Fruit fly (Drosophila melanogaster) ovary, adult (tissue): ENCODE data around the gene CG3106.

ENCODE experiments used
- CG17801 ChIP-seq: fragments of 200-800 bp; optimal IDR thresholded peaks from 2 replicates; lab custom pipeline; 2019; ENCODE audit warnings: missing biosample characterization, mild to moderate bottlenecking, missing genetic modification characterization, moderate library complexity; ENCODE audit not compliant: partially characterized antibody

Gene CG3106

DNA sequence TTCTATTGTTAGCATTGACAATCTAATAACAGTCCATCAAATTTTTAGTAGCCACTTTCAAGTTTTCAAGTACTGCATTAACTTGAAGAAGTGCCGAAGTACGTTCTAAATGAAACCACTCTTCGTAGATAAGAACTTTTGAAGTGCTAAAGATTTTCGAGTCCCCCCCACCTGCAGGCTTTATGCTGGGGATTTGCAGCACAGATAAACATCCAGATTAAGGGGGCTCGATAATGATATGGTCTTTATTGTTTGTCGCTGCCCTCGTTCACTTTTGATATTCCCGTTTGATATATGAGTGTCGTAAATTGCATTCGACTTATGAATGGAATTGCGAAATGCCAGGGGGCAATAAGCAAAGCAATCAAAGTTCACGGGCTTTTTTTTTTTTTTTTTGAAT is 1.2 kb downstream of the CG3106 start:
- no peak for TF ChIP-seq CG17801 (GFP tag; lab: Kevin White, UChicago)

dm6 chrX:9658865-9659339 is 3.8 kb downstream of the CG3106 start, which contains the start of gene Ptpmeg2:
TSS of gene Ptpmeg2 (minus strand) at chrX:9659145.
- peak; percentile 77 for TF ChIP-seq CG17801 (GFP tag; lab: Kevin White, UChicago)

- TF ChIP-seq CG17801 (GFP tag; lab: Kevin White, UChicago), result no peak
Measured at dm6 chrX:9658095-9658838, 4.4 kb downstream of the CG3106 start.

- TF ChIP-seq CG17801 (GFP tag; lab: Kevin White, UChicago), result no peak
Measured at dm6 chrX:9655989-9656713, 6.6 kb downstream of the CG3106 start.

DNA sequence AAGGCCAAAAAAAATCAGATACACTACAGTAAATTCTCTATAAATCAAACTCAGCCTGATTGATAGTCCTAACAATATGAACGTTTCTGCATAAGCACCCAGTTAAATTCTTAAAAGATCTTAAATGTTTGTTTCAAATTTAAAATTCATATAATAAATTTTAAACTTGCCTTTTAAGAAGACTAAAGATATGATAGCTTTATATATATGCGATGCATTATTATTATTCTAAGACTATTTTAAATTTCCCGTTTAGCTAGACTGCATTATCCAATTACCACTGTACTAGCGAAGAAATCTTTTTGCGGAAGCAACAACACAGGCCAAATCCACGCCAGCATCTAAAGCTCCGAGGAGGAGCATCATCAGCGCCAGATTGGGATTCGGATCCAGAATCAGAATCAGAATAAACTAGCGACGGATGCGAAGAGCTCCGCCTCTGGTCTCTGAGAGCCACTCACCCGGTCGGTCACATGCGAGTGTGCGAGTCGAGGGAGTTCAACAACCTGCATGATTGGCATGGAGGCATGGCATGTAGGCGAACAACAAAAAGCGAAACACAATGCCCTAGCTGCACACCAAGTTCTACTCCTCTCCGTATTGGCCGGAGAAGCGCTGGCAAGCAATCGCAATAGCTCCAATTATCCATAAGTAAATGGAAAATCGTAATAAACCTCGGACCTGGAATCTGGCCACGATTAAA is 8.6 kb downstream of the CG3106 start:
- no peak for TF ChIP-seq CG17801 (GFP tag; lab: Kevin White, UChicago)

DNA sequence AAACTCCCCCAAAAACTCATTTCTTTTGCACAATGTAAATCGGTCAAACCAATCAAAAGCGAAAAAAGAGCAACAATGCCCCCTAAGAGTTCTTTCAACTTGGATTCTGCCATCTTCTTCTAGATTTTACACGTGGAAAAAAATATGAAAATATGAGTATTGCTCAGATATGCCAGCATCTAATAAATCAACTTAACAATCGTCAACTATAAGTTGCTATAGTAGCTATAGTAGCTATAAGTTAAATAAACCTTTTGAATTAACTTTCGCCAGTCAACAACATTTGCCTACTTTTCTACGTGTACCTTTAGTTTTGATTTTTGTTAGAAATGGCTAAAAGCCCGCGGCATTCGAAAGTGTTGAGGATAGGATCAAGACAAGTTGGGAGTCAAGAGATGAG is 9.5 kb downstream of the CG3106 start:
- TF ChIP-seq CG17801 (GFP tag; lab: Kevin White, UChicago), result no peak

dm6 chrX:9652006-9652405 is 10.7 kb downstream of the CG3106 start:
- TF ChIP-seq CG17801 (GFP tag; lab: Kevin White, UChicago), result peak; percentile 11

- TF ChIP-seq CG17801 (GFP tag; lab: Kevin White, UChicago), result peak; percentile 90
Measured at dm6 chrX:9650757-9651594, 11.7 kb downstream of the CG3106 start.

- peak; percentile 76 for TF ChIP-seq CG17801 (GFP tag; lab: Kevin White, UChicago)
Measured at dm6 chrX:9650048-9650447, 12.7 kb downstream of the CG3106 start.

DNA sequence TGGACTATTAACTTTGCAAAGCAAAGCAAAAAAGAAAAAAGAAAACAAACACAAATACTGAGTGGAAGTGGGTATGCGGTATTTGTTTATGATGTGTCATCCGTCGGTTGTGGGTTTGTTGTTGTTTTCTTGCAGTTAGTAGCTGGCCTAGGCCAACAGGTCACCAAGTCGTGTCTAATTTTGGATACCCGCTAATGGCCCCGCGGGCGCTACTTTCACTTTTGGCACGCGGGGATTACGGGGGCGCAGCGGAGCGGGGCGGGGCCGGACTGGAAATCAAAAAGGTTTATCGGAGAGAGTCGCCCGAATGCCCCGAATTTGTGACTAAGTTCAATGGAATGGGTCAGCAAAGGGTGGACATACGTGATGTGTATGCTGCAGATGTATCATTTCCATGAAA is 15.6 kb downstream of the CG3106 start:
- no peak for TF ChIP-seq CG17801 (GFP tag; lab: Kevin White, UChicago)

dm6 chrX:9646022-9646421 is 16.7 kb downstream of the CG3106 start:
- peak; percentile 98 for TF ChIP-seq CG17801 (GFP tag; lab: Kevin White, UChicago)

dm6 chrX:9644828-9645227 is 17.9 kb downstream of the CG3106 start:
- no peak for TF ChIP-seq CG17801 (GFP tag; lab: Kevin White, UChicago)

dm6 chrX:9641184-9641772 is 21.4 kb downstream of the CG3106 start:
- no peak for TF ChIP-seq CG17801 (GFP tag; lab: Kevin White, UChicago)

DNA sequence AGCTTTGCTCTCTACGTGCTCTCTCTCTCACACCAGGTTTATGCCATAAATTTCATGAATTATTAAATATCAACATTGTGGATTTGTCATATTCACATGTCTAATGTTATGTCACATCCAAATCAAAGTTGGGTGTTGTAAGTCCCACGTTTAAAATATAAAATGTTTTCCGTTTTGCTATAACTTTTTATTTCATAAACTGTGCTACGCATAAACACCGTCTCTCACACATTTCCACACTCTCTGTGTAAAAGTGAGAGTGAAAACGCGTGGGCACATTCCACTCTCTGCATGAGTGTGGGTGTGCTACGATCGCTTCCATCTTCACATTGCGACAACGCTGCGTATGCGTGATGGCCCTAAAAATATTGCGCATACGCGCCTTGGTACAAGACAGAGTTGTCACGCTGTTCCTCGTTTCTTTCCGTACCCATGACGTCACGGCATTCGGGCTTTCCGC is 22.0 kb downstream of the CG3106 start:
- TF ChIP-seq CG17801 (GFP tag; lab: Kevin White, UChicago), result peak; percentile 99
